Fruit fly (Drosophila melanogaster): ENCODE results near the gene myd.

Gene myd

DNA sequence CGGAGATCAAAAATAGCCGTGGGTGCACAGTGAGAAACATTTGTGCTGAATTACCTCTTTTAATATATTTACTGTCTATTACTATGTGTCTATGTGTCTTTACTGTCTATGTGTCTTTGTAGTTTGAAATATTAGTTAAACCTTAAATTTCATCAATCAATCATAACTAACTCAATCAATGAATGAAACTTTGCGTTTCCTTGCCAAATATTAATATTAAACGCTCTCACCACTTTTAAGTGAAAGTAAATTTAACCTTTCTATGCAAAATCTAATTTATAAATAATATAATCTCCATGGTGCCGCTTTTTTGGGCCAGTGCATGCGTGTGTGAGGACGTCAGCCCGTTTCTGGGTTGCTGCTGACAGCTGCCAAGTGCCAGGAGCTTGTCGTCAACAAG, 755 bp downstream of the myd start (continued):
- TF ChIP-seq Ets21C (GFP tag; optimal IDR thresholded peaks at IDR 0.05), result peak; percentile 31
- peak; percentile 66 for TF ChIP-seq fd59A (GFP tag; optimal IDR thresholded peaks at IDR 0.05)
- peak; percentile 85 for TF ChIP-seq CG4318 (GFP tag; optimal IDR thresholded peaks at IDR 0.05)
- peak; percentile 89 for TF ChIP-seq Hr4 (GFP tag; optimal IDR thresholded peaks at IDR 0.05)
- peak; percentile 70 for TF ChIP-seq acj6 (GFP tag; optimal IDR thresholded peaks at IDR 0.05)
- TF ChIP-seq CG10631 (GFP tag; optimal IDR thresholded peaks at IDR 0.05), result peak; percentile 67
- peak; percentile 78 for TF ChIP-seq CG6808 (GFP tag; optimal IDR thresholded peaks at IDR 0.05)
- peak; percentile 43 for TF ChIP-seq dac (GFP tag; optimal IDR thresholded peaks at IDR 0.05)

DNA sequence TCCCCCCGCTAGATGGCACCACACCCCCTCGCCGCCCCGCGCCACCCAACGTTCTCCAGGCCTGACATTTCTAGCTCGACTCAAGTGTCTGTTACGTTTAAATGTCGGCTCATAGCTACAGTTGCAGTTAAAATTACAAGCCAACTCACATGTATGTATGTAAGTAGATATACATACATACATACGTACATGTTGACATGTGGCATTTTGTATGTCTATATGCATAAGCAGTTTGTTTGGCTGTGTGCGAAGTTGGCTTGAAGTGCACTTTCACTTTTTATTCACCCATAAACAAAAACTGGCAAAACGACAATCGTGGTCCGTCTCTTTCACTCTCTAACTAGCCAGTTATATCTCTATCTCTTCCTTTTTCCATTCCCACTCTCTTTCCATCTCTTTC, 2.4 kb downstream of the myd start:
- TF ChIP-seq spab (GFP tag; optimal IDR thresholded peaks at IDR 0.05) (no peak), dsx (GFP tag; optimal IDR thresholded peaks at IDR 0.05; ENCODE audit: poor library complexity, severe bottlenecking) (no peak), fd59A (GFP tag; optimal IDR thresholded peaks at IDR 0.05) (no peak), Blimp-1 (GFP tag; optimal IDR thresholded peaks at IDR 0.05) (peak; percentile 72), CG1621 (tag; optimal IDR thresholded peaks at IDR 0.05) (no peak), vri (GFP tag; optimal IDR thresholded peaks at IDR 0.05) (no peak), CG10631 (GFP tag; optimal IDR thresholded peaks at IDR 0.05) (no peak), CG15336 (GFP tag; IDR thresholded peaks at IDR 0.05) (no peak), CG3032 (tag; optimal IDR thresholded peaks at IDR 0.05) (no peak), CG34406 (GFP tag; optimal IDR thresholded peaks at IDR 0.05) (no peak), Sox15 (GFP tag; optimal IDR thresholded peaks at IDR 0.05) (no peak), Eip78C (GFP tag) (peak; percentile 55), Hr4 (GFP tag; optimal IDR thresholded peaks at IDR 0.05) (no peak), Smox (GFP tag; optimal IDR thresholded peaks at IDR 0.05) (no peak), CG6808 (GFP tag; optimal IDR thresholded peaks at IDR 0.05) (no peak), CG32006 (GFP tag; optimal IDR thresholded peaks at IDR 0.05) (no peak), CG31627 (GFP tag; optimal IDR thresholded peaks at IDR 0.05) (no peak), CG8632 (GFP tag; optimal IDR thresholded peaks at IDR 0.05) (no peak), Ets21C (GFP tag; optimal IDR thresholded peaks at IDR 0.05) (no peak), eg (GFP tag; IDR thresholded peaks at IDR 0.05) (no peak), cyc (GFP tag; optimal IDR thresholded peaks at IDR 0.05) (no peak), Ets96B (tag; optimal IDR thresholded peaks at IDR 0.05) (no peak), CG6276 (GFP tag; optimal IDR thresholded peaks at IDR 0.05) (no peak), CG11902 (GFP tag; optimal IDR thresholded peaks at IDR 0.05) (no peak), esn (GFP tag; optimal IDR thresholded peaks at IDR 0.05) (no peak), Lpt (GFP tag; optimal IDR thresholded peaks at IDR 0.05) (peak; percentile 38), CG6792 (GFP tag; optimal IDR thresholded peaks at IDR 0.05) (no peak), CG8119 (GFP tag; IDR thresholded peaks at IDR 0.05) (peak; percentile 23; the same call in 1 of the 3 replicates)

DNA sequence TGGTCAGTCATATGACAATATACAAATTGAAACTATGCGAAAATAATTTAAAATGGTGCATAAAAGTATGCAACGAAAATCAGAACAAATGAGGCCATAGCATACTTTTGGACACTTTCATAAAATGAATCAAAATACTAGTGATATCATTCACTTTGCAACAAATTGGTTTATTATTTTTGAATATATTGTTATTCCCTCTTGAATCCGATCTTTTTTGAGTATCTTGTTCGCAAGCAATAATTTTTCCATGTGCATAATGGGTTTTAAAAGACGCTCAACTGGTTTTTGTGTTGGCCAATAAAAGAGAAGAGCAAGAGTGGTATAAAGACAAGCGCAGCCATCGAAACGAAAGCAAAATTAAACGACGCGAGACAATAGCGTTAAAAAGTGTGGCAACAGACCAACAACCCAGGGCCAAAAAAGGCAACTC, 7.3 kb downstream of the myd start:
- TF ChIP-seq net (GFP tag; optimal IDR thresholded peaks at IDR 0.05) (peak; percentile 84), OdsH (GFP tag; optimal IDR thresholded peaks at IDR 0.05) (peak; percentile 83), salr (GFP tag; optimal IDR thresholded peaks at IDR 0.05) (peak; percentile 75 to 89), cyc (GFP tag; optimal IDR thresholded peaks at IDR 0.05) (peak; percentile 77), CG8119 (GFP tag; IDR thresholded peaks at IDR 0.05) (peak; percentile 87), CG8632 (GFP tag; optimal IDR thresholded peaks at IDR 0.05) (peak; percentile 76), fd59A (GFP tag; optimal IDR thresholded peaks at IDR 0.05) (peak; percentile 86), pdm3 (GFP tag; optimal IDR thresholded peaks at IDR 0.05) (peak; percentile 86), CG34406 (GFP tag; optimal IDR thresholded peaks at IDR 0.05) (peak; percentile 80), Eip75B (GFP tag; optimal IDR thresholded peaks at IDR 0.05) (peak; percentile 72), CG15336 (GFP tag; IDR thresholded peaks at IDR 0.05) (peak; percentile 74), svp (GFP tag) (peak; percentile 83), Blimp-1 (GFP tag; optimal IDR thresholded peaks at IDR 0.05) (peak; percentile 78), achi (GFP tag; optimal IDR thresholded peaks at IDR 0.05) (peak; percentile 79), CG6808 (GFP tag; optimal IDR thresholded peaks at IDR 0.05) (peak; percentile 84), Hr4 (GFP tag; optimal IDR thresholded peaks at IDR 0.05) (peak; percentile 88), CG6163 (GFP tag; IDR thresholded peaks at IDR 0.05) (no peak), Hr39 (GFP tag; optimal IDR thresholded peaks at IDR 0.05) (peak; percentile 84), fkh (GFP tag; optimal IDR thresholded peaks at IDR 0.05) (no peak), CG8319 (GFP tag; optimal IDR thresholded peaks at IDR 0.05) (peak; percentile 63), topi (GFP tag; optimal IDR thresholded peaks at IDR 0.05) (peak; percentile 81), CG6854 (GFP tag; optimal IDR thresholded peaks at IDR 0.05) (peak; percentile 78), Ets96B (tag; optimal IDR thresholded peaks at IDR 0.05) (peak; percentile 64), CG3032 (tag; optimal IDR thresholded peaks at IDR 0.05) (peak; percentile 76), CG31627 (GFP tag; optimal IDR thresholded peaks at IDR 0.05) (peak; percentile 88), Sox15 (GFP tag; optimal IDR thresholded peaks at IDR 0.05) (peak; percentile 74), lz (GFP tag; optimal IDR thresholded peaks at IDR 0.05) (peak; percentile 84), vri (GFP tag; optimal IDR thresholded peaks at IDR 0.05) (peak; percentile 76), Eip93F (GFP tag; optimal IDR thresholded peaks at IDR 0.05) (no peak), esn (GFP tag; optimal IDR thresholded peaks at IDR 0.05) (peak; percentile 91), Smox (GFP tag; optimal IDR thresholded peaks at IDR 0.05) (peak; percentile 85)
